Worm (Caenorhabditis elegans) whole organism, late embryonic: ENCODE data around the gene T06F4.1.

Source experiments
- ama-1 ChIP-seq: fragments of 150-350 bp; optimal IDR thresholded peaks from 2 replicates; lab custom pipeline; 2014
- nhr-232 ChIP-seq: sonication (generic microtip); optimal IDR thresholded peaks from 2 replicates; lab custom pipeline; 2016; ENCODE audit warnings: missing genetic modification characterization, missing compliant biosample characterization

- TF ChIP-seq ama-1 (lab: Kevin White, UChicago) (no peak), nhr-232 (tag; lab: Kevin White, UChicago) (no peak)
Measured at ce11 chrX:4072501-4072900, 6.7 kb downstream of the T06F4.1 start.
